Worm (Caenorhabditis elegans) whole organism, L1 larva: ENCODE measurements around the gene cif-1.

Experiments used
- irx-1 ChIP-seq: sonication (generic microtip); optimal IDR thresholded peaks from 2 replicates; lab custom pipeline; 2016; ENCODE audit warnings: missing genetic modification characterization, missing compliant biosample characterization
- nhr-84 ChIP-seq: sonication (generic microtip); optimal IDR thresholded peaks from 2 replicates; lab custom pipeline; 2017; ENCODE audit warnings: missing biosample characterization, missing genetic modification characterization

DNA sequence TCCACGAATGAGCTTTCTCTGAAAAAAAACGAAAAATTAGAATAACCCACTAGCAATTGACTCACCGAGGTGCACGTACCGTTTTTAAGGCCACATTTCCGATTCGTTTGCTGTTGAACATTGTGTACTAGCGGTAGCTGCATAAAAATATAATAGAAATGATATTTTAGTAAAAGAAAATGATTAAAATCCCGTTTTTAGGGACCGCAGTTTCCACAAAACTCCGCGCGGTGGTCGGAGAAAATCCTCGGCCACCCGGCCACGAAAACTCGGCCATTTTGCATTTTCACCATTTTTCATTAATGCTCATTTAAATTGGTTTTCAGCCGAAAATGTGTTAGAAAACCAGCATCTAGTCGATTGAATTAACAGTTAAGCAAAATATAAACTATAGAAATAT is 1.8 kb upstream of the cif-1 start, which contains the start of gene yars-2:
- TF ChIP-seq irx-1 (no peak), nhr-84 (no peak)
